Worm (Caenorhabditis elegans) whole organism, early embryonic: Measurements from ENCODE around the gene snf-11.

ENCODE experiments used
- B0310.2 ChIP-seq: sonication (generic microtip); optimal IDR thresholded peaks from 2 replicates; lab custom pipeline; 2016; ENCODE audit warnings: mild to moderate bottlenecking, missing genetic modification characterization, missing compliant biosample characterization
- F13C5.2 ChIP-seq: sonication (generic microtip); optimal IDR thresholded peaks from 2 replicates; lab custom pipeline; 2017; ENCODE audit warnings: mild to moderate bottlenecking, missing genetic modification characterization, inconsistent platforms, missing compliant biosample characterization
- aly-1 ChIP-seq: sonication (generic microtip); optimal IDR thresholded peaks from 2 replicates; lab custom pipeline; 2016; ENCODE audit warnings: missing genetic modification characterization, missing compliant biosample characterization
- ets-7 ChIP-seq: sonication (generic microtip); optimal IDR thresholded peaks from 2 replicates; lab custom pipeline; 2016; ENCODE audit warnings: missing genotype, missing genetic modification characterization, missing compliant biosample characterization
- hmbx-1 ChIP-seq: sonication (generic microtip); optimal IDR thresholded peaks from 2 replicates; lab custom pipeline; 2016; ENCODE audit warnings: mild to moderate bottlenecking, missing genetic modification characterization, missing compliant biosample characterization
- scrt-1 ChIP-seq: fragments of 200-800 bp; sonication (Bioruptor generic); IDR thresholded peaks from 2 replicates; pipeline ENCODE4 v1.3.6; 2022; ENCODE audit warnings: missing genetic modification characterization, missing compliant biosample characterization
- sea-1 ChIP-seq: fragments of 200-800 bp; sonication (Bioruptor generic); conservative IDR thresholded peaks from 2 replicates; pipeline ENCODE4 v1.3.6; 2022; ENCODE audit warnings: missing genetic modification characterization, missing compliant biosample characterization

ce11 chrV:11351263-11351662, 43.0 kb upstream of the snf-11 start:
- TF ChIP-seq aly-1 (tag; lab: Kevin White, UChicago) (no peak), scrt-1 (GFP tag; lab: Robert Waterston, UW) (no peak), F13C5.2 (tag; lab: Kevin White, UChicago) (no peak), sea-1 (GFP tag; lab: Robert Waterston, UW) (no peak), hmbx-1 (no peak), B0310.2 (tag; lab: Kevin White, UChicago) (no peak), ets-7 (no peak)
